Worm (Caenorhabditis elegans) whole organism, late embryonic: ENCODE results near the gene ZC190.10.
A peak's percentile ranks its signal among the peaks of the same experiment; 100 is the strongest.

Experiments
- C08G9.2 ChIP-seq: sonication (generic microtip); optimal IDR thresholded peaks from 2 replicates; lab custom pipeline; 2016; ENCODE audit warnings: mild to moderate bottlenecking, missing genetic modification characterization, moderate library complexity, missing compliant biosample characterization
- F13H6.1 ChIP-seq: sonication (generic microtip); optimal IDR thresholded peaks from 2 replicates; lab custom pipeline; 2016; ENCODE audit warnings: missing genetic modification characterization, missing compliant biosample characterization
- K09A11.1 ChIP-seq: sonication (generic microtip); optimal IDR thresholded peaks from 2 replicates; lab custom pipeline; 2017; ENCODE audit warnings: antibody characterized with exemption, mild to moderate bottlenecking, missing genetic modification characterization, missing compliant biosample characterization; ENCODE audit not compliant: insufficient read depth
- T23F11.4 ChIP-seq: fragments of 200-800 bp; sonication (Bioruptor generic); optimal IDR thresholded peaks from 2 replicates; lab custom pipeline; 2018; ENCODE audit warnings: mild to moderate bottlenecking, missing genetic modification characterization, missing compliant biosample characterization
- ahr-1 ChIP-seq: sonication (generic microtip); optimal IDR thresholded peaks from 2 replicates; lab custom pipeline; 2016; ENCODE audit warnings: missing genetic modification characterization, missing compliant biosample characterization
- ama-1 ChIP-seq: fragments of 150-350 bp; optimal IDR thresholded peaks from 2 replicates; lab custom pipeline; 2014
- ceh-18 ChIP-seq: sonication (generic microtip); optimal IDR thresholded peaks from 2 replicates; lab custom pipeline; 2016; ENCODE audit warnings: missing genetic modification characterization, missing compliant biosample characterization
- ceh-19 ChIP-seq: fragments of 200-800 bp; sonication (Bioruptor generic); optimal IDR thresholded peaks from 2 replicates; lab custom pipeline; 2018; ENCODE audit warnings: mild to moderate bottlenecking, missing genetic modification characterization, missing compliant biosample characterization
- ceh-2 ChIP-seq: sonication (generic microtip); optimal IDR thresholded peaks from 2 replicates; lab custom pipeline; 2016; ENCODE audit warnings: missing genotype, missing genetic modification characterization, missing compliant biosample characterization
- ceh-24 ChIP-seq: sonication (generic microtip); optimal IDR thresholded peaks from 2 replicates; lab custom pipeline; 2016; ENCODE audit warnings: mild to moderate bottlenecking, missing genetic modification characterization, missing compliant biosample characterization
- ceh-34 ChIP-seq: sonication (generic microtip); optimal IDR thresholded peaks from 2 replicates; lab custom pipeline; 2016; ENCODE audit warnings: mild to moderate bottlenecking, missing genetic modification characterization, missing compliant biosample characterization
- ceh-45 ChIP-seq: fragments of 200-800 bp; sonication (Bioruptor generic); IDR thresholded peaks from 2 replicates; pipeline ENCODE4 v1.3.6; 2022; ENCODE audit warnings: missing genetic modification reagents, missing genetic modification characterization, missing compliant biosample characterization
- ceh-48 ChIP-seq: sonication (generic microtip); optimal IDR thresholded peaks from 2 replicates; lab custom pipeline; 2016; ENCODE audit warnings: missing genetic modification characterization, inconsistent platforms, missing compliant biosample characterization
- ceh-6 ChIP-seq: fragments of 200-800 bp; sonication (Bioruptor generic); optimal IDR thresholded peaks from 2 replicates; lab custom pipeline; 2018; ENCODE audit warnings: mild to moderate bottlenecking, missing genetic modification characterization, missing compliant biosample characterization
- che-1 ChIP-seq: sonication (generic microtip); optimal IDR thresholded peaks from 2 replicates; lab custom pipeline; 2016; ENCODE audit warnings: mild to moderate bottlenecking, missing genetic modification characterization, missing compliant biosample characterization
- dve-1 ChIP-seq: sonication (generic microtip); optimal IDR thresholded peaks from 2 replicates; lab custom pipeline; 2017; ENCODE audit warnings: antibody characterized with exemption, mild to moderate bottlenecking, missing genetic modification characterization, missing compliant biosample characterization
- elt-2 ChIP-seq: sonication (generic microtip); optimal IDR thresholded peaks from 2 replicates; lab custom pipeline; 2016; ENCODE audit warnings: missing genetic modification reagents, missing genetic modification characterization, missing compliant biosample characterization
- elt-4 ChIP-seq: sonication (generic microtip); optimal IDR thresholded peaks from 2 replicates; lab custom pipeline; 2016; ENCODE audit warnings: missing genetic modification characterization, missing compliant biosample characterization
- gmeb-2 ChIP-seq: sonication (generic microtip); optimal IDR thresholded peaks from 2 replicates; lab custom pipeline; 2016; ENCODE audit warnings: missing genetic modification characterization, inconsistent platforms, missing compliant biosample characterization
- lim-6 ChIP-seq: sonication (generic microtip); optimal IDR thresholded peaks from 2 replicates; lab custom pipeline; 2016; ENCODE audit warnings: missing genetic modification characterization, missing compliant biosample characterization
- lin-11 ChIP-seq: fragments of 200-800 bp; sonication (Bioruptor generic); optimal IDR thresholded peaks from 2 replicates; lab custom pipeline; 2018; ENCODE audit warnings: mild to moderate bottlenecking, missing genetic modification characterization, missing compliant biosample characterization
- madf-2 ChIP-seq: sonication (generic microtip); optimal IDR thresholded peaks from 2 replicates; lab custom pipeline; 2017; ENCODE audit warnings: missing genetic modification characterization, missing compliant biosample characterization
- mec-3 ChIP-seq: sonication (generic microtip); optimal IDR thresholded peaks from 2 replicates; lab custom pipeline; 2016; ENCODE audit warnings: borderline replicate concordance, missing genetic modification characterization, missing compliant biosample characterization
- nfya-1 ChIP-seq: sonication (generic microtip); optimal IDR thresholded peaks from 2 replicates; lab custom pipeline; 2017; ENCODE audit warnings: missing genetic modification characterization, mild to moderate bottlenecking, missing compliant biosample characterization, antibody characterized with exemption, moderate library complexity
- npax-4 ChIP-seq: sonication (generic microtip); optimal IDR thresholded peaks from 2 replicates; lab custom pipeline; 2016; ENCODE audit warnings: missing genetic modification characterization, missing compliant biosample characterization
- pat-9 ChIP-seq: fragments of 200-800 bp; sonication (Bioruptor generic); optimal IDR thresholded peaks from 2 replicates; lab custom pipeline; 2018; ENCODE audit warnings: mild to moderate bottlenecking, missing genetic modification characterization, moderate library complexity, missing compliant biosample characterization
- pax-1 ChIP-seq: fragments of 150-350 bp; optimal IDR thresholded peaks from 2 replicates; lab custom pipeline; 2014; ENCODE audit warnings: missing biosample characterization, missing genetic modification characterization
- pros-1 ChIP-seq: fragments of 150-350 bp; optimal IDR thresholded peaks from 2 replicates; lab custom pipeline; 2014; ENCODE audit warnings: missing biosample characterization, missing genetic modification reagents, missing genetic modification characterization
- sdc-2 ChIP-seq: sonication (generic microtip); optimal IDR thresholded peaks from 2 replicates; lab custom pipeline; 2016; ENCODE audit warnings: missing genotype, missing genetic modification characterization, missing compliant biosample characterization
- sox-2 ChIP-seq: fragments of 200-800 bp; sonication (Bioruptor generic); IDR thresholded peaks from 2 replicates; pipeline ENCODE4 v1.3.6; 2022; ENCODE audit warnings: missing genetic modification reagents, missing genetic modification characterization, missing compliant biosample characterization
- syd-9 ChIP-seq: sonication (generic microtip); optimal IDR thresholded peaks from 2 replicates; lab custom pipeline; 2016; ENCODE audit warnings: mild to moderate bottlenecking, missing genetic modification characterization, moderate library complexity, missing compliant biosample characterization
- tbx-2 ChIP-seq: sonication (generic microtip); optimal IDR thresholded peaks from 2 replicates; lab custom pipeline; 2016; ENCODE audit warnings: missing genetic modification characterization, missing compliant biosample characterization
- ttx-3 ChIP-seq: sonication (generic microtip); optimal IDR thresholded peaks from 2 replicates; lab custom pipeline; 2016; ENCODE audit warnings: missing genetic modification reagents, missing genetic modification characterization, missing compliant biosample characterization
- unc-42 ChIP-seq: sonication (generic microtip); optimal IDR thresholded peaks from 2 replicates; lab custom pipeline; 2016; ENCODE audit warnings: missing genotype, missing genetic modification characterization, missing compliant biosample characterization
- unc-55 ChIP-seq: sonication (generic microtip); optimal IDR thresholded peaks from 2 replicates; lab custom pipeline; 2017; ENCODE audit warnings: missing biosample characterization, missing genetic modification reagents, missing genetic modification characterization
- unc-86 ChIP-seq: sonication (generic microtip); optimal IDR thresholded peaks from 2 replicates; lab custom pipeline; 2016; ENCODE audit warnings: missing genetic modification characterization, missing compliant biosample characterization
- zip-5 ChIP-seq: sonication (generic microtip); optimal IDR thresholded peaks from 2 replicates; lab custom pipeline; 2016; ENCODE audit warnings: missing genetic modification characterization, missing compliant biosample characterization
- ztf-16 ChIP-seq: sonication (generic microtip); optimal IDR thresholded peaks from 2 replicates; lab custom pipeline; 2017; ENCODE audit warnings: missing genetic modification characterization, missing compliant biosample characterization

The ZC190.10 gene

ce11 chrV:8657911-8658310 lies 38.2 kb downstream of the ZC190.10 start:
- TF ChIP-seq sox-2 (GFP tag; lab: Robert Waterston, UW) (no peak), ceh-19 (no peak), F13H6.1 (tag; lab: Kevin White, UChicago) (no peak), ceh-45 (GFP tag; lab: Robert Waterston, UW) (no peak), ceh-2 (no peak), unc-86 (tag; lab: Kevin White, UChicago) (no peak), madf-2 (tag; lab: Kevin White, UChicago) (no peak), ceh-48 (tag; lab: Kevin White, UChicago) (no peak), zip-5 (tag; lab: Kevin White, UChicago) (no peak), K09A11.1 (tag; lab: Kevin White, UChicago) (no peak), ama-1 (no peak), ahr-1 (tag; lab: Kevin White, UChicago) (no peak), pat-9 (tag; lab: Kevin White, UChicago) (no peak)

ce11 chrV:8654460-8655419 lies 41.4 kb downstream of the ZC190.10 start:
- no peak for TF ChIP-seq che-1 (tag; lab: Kevin White, UChicago)
- peak; percentile 16 for TF ChIP-seq unc-55

ce11 chrV:8653080-8653821 lies 42.9 kb downstream of the ZC190.10 start:
- TF ChIP-seq unc-55 (peak; percentile 14), unc-86 (tag; lab: Kevin White, UChicago) (no peak), K09A11.1 (tag; lab: Kevin White, UChicago) (no peak), mec-3 (no peak), nfya-1 (tag; lab: Kevin White, UChicago) (no peak)
- TF ChIP-seq, all 69 proteins: peak for 1

- TF ChIP-seq ztf-16 (no peak), T23F11.4 (GFP tag; lab: Kevin White, UChicago) (no peak), K09A11.1 (tag; lab: Kevin White, UChicago) (no peak)
- TF ChIP-seq, all 69 proteins: peak for 0
Measured at ce11 chrV:8652177-8652576, 43.9 kb downstream of the ZC190.10 start.

ce11 chrV:8651007-8651711 lies 45.0 kb downstream of the ZC190.10 start:
- TF ChIP-seq che-1 (tag; lab: Kevin White, UChicago): no peak
- TF ChIP-seq syd-9: no peak
- peak; percentile 18 for TF ChIP-seq dve-1 (tag; lab: Kevin White, UChicago)
- TF ChIP-seq unc-55: no peak
- no peak for TF ChIP-seq ttx-3
- TF ChIP-seq elt-2: peak; percentile 98
- TF ChIP-seq, all 69 proteins: peak for 2

- TF ChIP-seq dve-1 (tag; lab: Kevin White, UChicago): no peak
- no peak for TF ChIP-seq sdc-2 (tag; lab: Kevin White, UChicago)
- TF ChIP-seq pax-1 (tag; lab: Kevin White, UChicago): no peak
- TF ChIP-seq tbx-2 (tag; lab: Kevin White, UChicago): no peak
- TF ChIP-seq ahr-1 (tag; lab: Kevin White, UChicago): no peak
- TF ChIP-seq gmeb-2 (tag; lab: Kevin White, UChicago): no peak
- no peak for TF ChIP-seq lim-6 (tag; lab: Kevin White, UChicago)
- TF ChIP-seq ttx-3: no peak
- TF ChIP-seq ceh-6 (GFP tag; lab: Kevin White, UChicago): no peak
- no peak for TF ChIP-seq pros-1 (tag; lab: Kevin White, UChicago)
- no peak for TF ChIP-seq ceh-34 (tag; lab: Kevin White, UChicago)
- no peak for TF ChIP-seq ceh-24
- no peak for TF ChIP-seq T23F11.4 (GFP tag; lab: Kevin White, UChicago)
- no peak for TF ChIP-seq unc-86 (tag; lab: Kevin White, UChicago)
- no peak for TF ChIP-seq C08G9.2 (tag; lab: Kevin White, UChicago)
- no peak for TF ChIP-seq elt-4 (tag; lab: Kevin White, UChicago)
- TF ChIP-seq lin-11 (tag; lab: Kevin White, UChicago): no peak
- no peak for TF ChIP-seq unc-42 (tag; lab: Kevin White, UChicago)
- no peak for TF ChIP-seq npax-4 (tag; lab: Kevin White, UChicago)
- no peak for TF ChIP-seq ceh-18 (tag; lab: Kevin White, UChicago)
Measured at ce11 chrV:8650365-8650764, 45.8 kb downstream of the ZC190.10 start.
